Worm (Caenorhabditis elegans): ENCODE measurements around the gene C42D8.9.

The C42D8.9 gene

DNA sequence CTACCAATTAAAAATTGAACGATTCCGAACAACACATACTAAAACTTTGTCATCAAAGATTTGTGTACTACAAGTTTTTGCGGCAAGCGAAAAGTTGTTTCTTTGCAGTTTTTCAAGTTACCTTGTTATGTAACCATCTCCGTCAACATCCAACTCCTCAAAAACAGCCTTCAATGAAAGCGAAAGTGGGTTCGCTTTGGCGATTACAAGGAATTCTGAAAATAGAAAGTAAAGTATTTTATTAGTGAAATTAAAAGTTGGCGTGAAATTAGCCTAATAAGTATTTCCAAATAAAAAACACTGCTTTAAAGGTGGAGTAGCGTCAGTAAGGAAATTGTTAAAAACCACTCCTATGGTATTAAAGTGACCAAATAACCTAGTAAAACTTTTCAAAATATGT, 31.3 kb downstream of the C42D8.9 start:
- TF ChIP-seq ctbp-1 (GFP tag; IDR thresholded peaks at IDR 0.05) = no peak
- TF ChIP-seq aha-1 (tag) = peak; percentile 70

DNA sequence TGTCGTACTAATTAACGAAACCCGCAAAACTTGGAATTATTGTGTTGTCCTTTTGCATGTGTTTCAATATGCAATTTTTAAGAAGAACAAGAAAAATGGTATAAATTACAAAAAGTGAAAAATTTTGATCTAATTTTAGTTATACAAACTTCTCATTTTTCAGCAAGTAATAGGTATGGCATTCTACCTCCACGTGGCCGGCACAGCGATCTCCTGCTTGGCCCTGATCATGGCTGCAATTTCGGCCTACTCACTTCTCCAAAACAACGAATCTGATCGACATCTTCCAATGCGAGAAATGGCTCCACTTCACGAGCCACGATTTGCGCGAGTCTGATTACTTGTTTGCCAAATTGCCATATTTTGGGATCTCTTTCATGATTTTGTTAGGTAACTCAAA, 32.9 kb downstream of the C42D8.9 start:
- TF ChIP-seq aha-1 (tag) (peak; percentile 85), hif-1 (tag; optimal IDR thresholded peaks at IDR 0.05) (no peak), lin-38 (GFP tag; IDR thresholded peaks at IDR 0.05) (no peak), ama-1 (optimal IDR thresholded peaks at IDR 0.05) (peak; percentile 42), F49E8.2 (tag; optimal IDR thresholded peaks at IDR 0.05; ENCODE audit: borderline replicate concordance) (no peak), F44E2.7 (GFP tag; IDR thresholded peaks at IDR 0.05) (no peak)

DNA sequence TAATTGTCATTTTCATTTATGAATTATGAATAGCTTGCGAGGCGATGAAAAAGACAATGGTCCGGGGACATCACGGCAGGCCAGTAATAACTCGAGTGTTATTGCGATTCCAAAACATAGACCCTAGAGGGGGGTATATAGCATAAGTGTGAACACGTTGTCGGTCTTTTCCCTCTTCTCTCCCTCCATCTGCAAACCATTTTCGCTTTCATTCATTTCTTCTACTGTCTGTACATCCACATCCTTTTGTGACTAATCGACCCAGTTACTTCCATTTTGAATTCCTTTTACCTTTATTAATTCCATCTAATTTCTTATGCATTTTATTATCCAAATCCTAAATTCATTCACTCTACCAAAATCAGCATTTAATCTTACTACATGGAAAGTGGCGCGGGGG, 35.8 kb downstream of the C42D8.9 start:
- TF ChIP-seq pha-4 (GFP tag; IDR thresholded peaks at IDR 0.05) (no peak), pha-4 (tag; optimal IDR thresholded peaks at IDR 0.05) (no peak), saeg-2 (GFP tag; IDR thresholded peaks at IDR 0.05) (no peak), zag-1 (tag; optimal IDR thresholded peaks at IDR 0.05) (no peak), daf-12 (tag; optimal IDR thresholded peaks at IDR 0.05) (no peak)

DNA sequence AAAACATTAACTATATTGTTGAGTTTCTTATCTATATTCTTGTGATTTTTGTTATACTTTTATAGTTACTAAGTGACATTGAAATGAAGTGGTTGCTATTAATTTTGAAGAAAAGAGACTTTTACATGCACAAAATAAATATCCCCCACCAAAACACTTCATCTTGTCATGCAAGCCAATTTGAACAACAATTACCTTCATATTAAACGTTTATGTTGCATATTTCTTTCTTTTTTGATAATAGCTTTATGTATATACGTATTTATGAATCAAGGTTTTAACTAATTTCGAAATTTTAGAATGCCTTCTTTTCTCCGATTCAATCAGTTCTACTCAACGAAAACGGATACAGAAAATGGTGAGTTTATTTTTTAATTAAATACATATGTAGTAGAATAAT, 39.0 kb downstream of the C42D8.9 start, which contains the start of gene clc-7:
Gene clc-7 (plus strand): TSS at position 301 of the 400 bp plus-strand sequence.
- no peak for TF ChIP-seq nhr-111 (GFP tag; optimal IDR thresholded peaks at IDR 0.05)
- TF ChIP-seq ama-1 (optimal IDR thresholded peaks at IDR 0.05) = no peak
- TF ChIP-seq spr-1 (tag; optimal IDR thresholded peaks at IDR 0.05) = no peak
- no peak for TF ChIP-seq zfp-2 (tag; optimal IDR thresholded peaks at IDR 0.05)
- TF ChIP-seq dmd-8 (GFP tag; IDR thresholded peaks at IDR 0.05) = no peak
- no peak for TF ChIP-seq nhr-42 (GFP tag; IDR thresholded peaks at IDR 0.05)
- no peak for TF ChIP-seq zip-11 (GFP tag; IDR thresholded peaks at IDR 0.05)
- no peak for TF ChIP-seq madf-5 (GFP tag; IDR thresholded peaks at IDR 0.05)
- TF ChIP-seq tra-1 (GFP tag; IDR thresholded peaks at IDR 0.05) = no peak
- TF ChIP-seq tag-97 (GFP tag; IDR thresholded peaks at IDR 0.05) = no peak
- no peak for TF ChIP-seq mxl-3 (GFP tag; optimal IDR thresholded peaks at IDR 0.05)
- TF ChIP-seq hmg-1.1 (GFP tag; IDR thresholded peaks at IDR 0.05) = no peak
- TF ChIP-seq daf-8 (GFP tag; IDR thresholded peaks at IDR 0.05) = no peak
- TF ChIP-seq egl-27 (tag; optimal IDR thresholded peaks at IDR 0.05) = no peak
- no peak for TF ChIP-seq daf-12 (tag; optimal IDR thresholded peaks at IDR 0.05)

DNA sequence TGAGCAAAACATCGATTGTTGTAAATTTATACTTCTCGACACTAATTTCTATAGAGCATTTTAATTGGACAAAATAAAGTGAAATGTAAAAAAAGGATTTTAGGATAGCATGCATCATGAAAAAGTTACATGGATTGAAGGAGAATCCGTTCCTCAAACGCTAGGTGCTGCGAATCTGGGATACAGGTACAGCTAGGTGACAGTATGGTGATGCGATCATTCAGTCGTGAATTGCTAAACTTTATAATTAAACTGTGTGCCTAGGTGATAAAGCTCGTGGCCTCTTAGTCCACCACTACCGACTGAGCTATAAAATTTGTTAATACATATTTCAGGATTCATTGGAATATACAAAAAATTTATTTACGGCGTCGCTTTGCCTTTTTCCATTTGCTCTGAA, 40.3 kb downstream of the C42D8.9 start:
- TF ChIP-seq aha-1 (tag) (peak; percentile 56), mdt-29 (GFP tag; IDR thresholded peaks at IDR 0.05) (no peak), spr-1 (tag; optimal IDR thresholded peaks at IDR 0.05) (no peak), spr-3 (GFP tag; optimal IDR thresholded peaks at IDR 0.05) (no peak)

DNA sequence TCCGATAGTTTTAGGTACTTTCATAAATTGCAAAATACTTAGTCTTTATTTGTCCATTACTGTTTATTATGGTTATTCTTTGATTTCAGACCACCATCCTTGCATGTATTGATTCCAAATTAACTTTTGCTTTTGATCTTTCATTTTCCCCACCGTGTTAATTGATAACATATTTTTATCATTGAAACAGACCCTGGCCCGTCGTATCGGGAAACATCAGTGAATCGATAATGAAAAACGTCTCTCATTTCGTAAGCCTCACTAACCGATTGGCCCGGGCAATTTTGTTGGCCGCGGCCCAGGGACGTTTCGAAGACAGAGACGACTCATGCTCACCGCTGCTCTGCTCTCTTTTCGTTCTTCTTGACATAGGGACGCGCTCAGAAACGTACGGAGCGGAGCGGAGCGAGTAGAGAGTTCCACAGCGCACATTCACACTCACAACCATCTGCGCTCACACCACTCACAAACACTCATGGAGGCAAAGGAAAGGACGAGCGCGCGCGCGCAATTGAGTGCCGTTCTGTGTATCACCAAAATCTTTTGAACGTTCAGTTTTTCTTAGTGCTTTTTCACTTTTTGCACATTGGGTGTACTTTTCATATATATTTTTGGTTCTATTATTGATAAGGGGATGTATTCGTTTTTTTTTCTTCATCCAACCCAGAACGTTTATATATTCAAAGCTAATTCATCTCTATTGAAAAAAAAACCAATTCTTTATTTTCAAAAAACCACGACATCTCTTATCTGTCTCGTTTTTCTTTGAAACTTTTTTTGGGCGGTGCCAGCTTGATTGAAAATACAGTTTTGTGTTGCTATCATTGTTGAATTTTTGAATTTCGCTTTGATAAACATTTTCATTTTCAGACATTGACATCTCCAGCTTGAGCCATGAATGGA, 42.8 kb downstream of the C42D8.9 start, which contains the start of gene C24H10.2:
Gene C24H10.2 (plus strand): TSS at position 853 of the 903 bp plus-strand sequence.
- TF ChIP-seq ceh-32 (tag; optimal IDR thresholded peaks at IDR 0.05; ENCODE audit: poor library complexity) = no peak
- peak; percentile 45 for TF ChIP-seq nhr-48 (tag; optimal IDR thresholded peaks at IDR 0.05)
- TF ChIP-seq gei-8 (GFP tag; optimal IDR thresholded peaks at IDR 0.05) = no peak
- no peak for TF ChIP-seq nhr-11 (tag; optimal IDR thresholded peaks at IDR 0.05)
- no peak for TF ChIP-seq lin-15B (tag; optimal IDR thresholded peaks at IDR 0.05)
- TF ChIP-seq unc-130 (GFP tag; optimal IDR thresholded peaks at IDR 0.05) = no peak
- TF ChIP-seq T26A8.4 (GFP tag; IDR thresholded peaks at IDR 0.05) = no peak
- no peak for TF ChIP-seq pha-4 (GFP tag; IDR thresholded peaks at IDR 0.05)
- TF ChIP-seq pha-4 (tag; optimal IDR thresholded peaks at IDR 0.05) = no peak
- no peak for TF ChIP-seq ama-1 (optimal IDR thresholded peaks at IDR 0.05)
- no peak for TF ChIP-seq fos-1 (tag; optimal IDR thresholded peaks at IDR 0.05)
- TF ChIP-seq nhr-25 (tag; optimal IDR thresholded peaks at IDR 0.05; ENCODE audit: borderline replicate concordance, insufficient read depth) = no peak
- TF ChIP-seq lir-3 (tag; optimal IDR thresholded peaks at IDR 0.05) = no peak
- no peak for TF ChIP-seq daf-19 (GFP tag; conservative IDR thresholded peaks at IDR 0.05)
- peak; percentile 76 for TF ChIP-seq set-16 (GFP tag; IDR thresholded peaks at IDR 0.05)
- TF ChIP-seq lin-1 (GFP tag; IDR thresholded peaks at IDR 0.05) = no peak
- no peak for TF ChIP-seq zip-11 (GFP tag; IDR thresholded peaks at IDR 0.05)
- peak; percentile 9 for TF ChIP-seq pqm-1 (tag; optimal IDR thresholded peaks at IDR 0.05)
